Worm (Caenorhabditis elegans) whole organism, young adult: Measurements from ENCODE around the gene tor-2.

Experiments
- B0019.2 ChIP-seq: fragments of 200-800 bp; sonication (Bioruptor generic); conservative IDR thresholded peaks from 2 replicates; pipeline ENCODE4 v1.3.6; 2022; ENCODE audit warnings: missing genetic modification reagents, missing genetic modification characterization, missing compliant biosample characterization
- B0035.1 ChIP-seq: sonication (generic microtip); optimal IDR thresholded peaks from 2 replicates; lab custom pipeline; 2016; ENCODE audit warnings: missing genetic modification characterization, mild to moderate bottlenecking, missing compliant biosample characterization, missing genotype, missing genetic modification reagents
- C06A6.2 ChIP-seq: fragments of 200-800 bp; sonication (Bioruptor generic); conservative IDR thresholded peaks from 2 replicates; pipeline ENCODE4 v1.3.6; 2022; ENCODE audit warnings: missing genetic modification characterization, missing compliant biosample characterization
- F33H1.4 ChIP-seq: fragments of 200-800 bp; sonication (Bioruptor generic); IDR thresholded peaks from 2 replicates; pipeline ENCODE4 v1.3.6; 2022; ENCODE audit warnings: missing genetic modification reagents, missing genetic modification characterization, missing compliant biosample characterization
- F39B2.1 ChIP-seq: fragments of 200-800 bp; sonication (Bioruptor generic); IDR thresholded peaks from 2 replicates; pipeline ENCODE4 v1.3.6; 2022; ENCODE audit warnings: missing genetic modification reagents, missing genetic modification characterization, missing compliant biosample characterization
- F52B5.7 ChIP-seq: sonication (generic microtip); optimal IDR thresholded peaks from 2 replicates; lab custom pipeline; 2016; ENCODE audit warnings: mild to moderate bottlenecking, missing genetic modification characterization, missing compliant biosample characterization
- F57C9.4 ChIP-seq: sonication (generic microtip); optimal IDR thresholded peaks from 2 replicates; lab custom pipeline; 2017; ENCODE audit warnings: mild to moderate bottlenecking, missing genetic modification characterization, missing compliant biosample characterization
- T26A5.8 ChIP-seq: sonication (generic microtip); optimal IDR thresholded peaks from 2 replicates; lab custom pipeline; 2016; ENCODE audit warnings: missing genetic modification characterization, missing compliant biosample characterization
- Y67H2A.10 ChIP-seq: fragments of 200-800 bp; sonication (Bioruptor generic); conservative IDR thresholded peaks from 2 replicates; pipeline ENCODE4 v1.3.6; 2022; ENCODE audit warnings: missing genetic modification reagents, missing genetic modification characterization, missing compliant biosample characterization
- akir-1 ChIP-seq: fragments of 200-800 bp; sonication (Bioruptor generic); optimal IDR thresholded peaks from 2 replicates; lab custom pipeline; 2018; ENCODE audit warnings: mild to moderate bottlenecking, missing genetic modification characterization, moderate library complexity, missing compliant biosample characterization
- atf-7 ChIP-seq: sonication (generic microtip); optimal IDR thresholded peaks from 2 replicates; lab custom pipeline; 2017; ENCODE audit warnings: mild to moderate bottlenecking, missing genetic modification characterization, missing compliant biosample characterization
- bed-1 ChIP-seq: fragments of 200-800 bp; sonication (Bioruptor generic); IDR thresholded peaks from 2 replicates; pipeline ENCODE4 v1.3.6; 2022; ENCODE audit warnings: missing genetic modification reagents, missing genetic modification characterization, missing compliant biosample characterization
- bed-2 ChIP-seq: fragments of 200-800 bp; sonication (Bioruptor generic); IDR thresholded peaks from 2 replicates; pipeline ENCODE4 v1.3.6; 2022; ENCODE audit warnings: missing genetic modification reagents, missing genetic modification characterization, missing compliant biosample characterization
- ceh-100 ChIP-seq: fragments of 200-800 bp; sonication (Bioruptor generic); IDR thresholded peaks from 2 replicates; pipeline ENCODE4 v1.3.6; 2022; ENCODE audit warnings: missing genetic modification reagents, missing genetic modification characterization, missing compliant biosample characterization
- ceh-27 ChIP-seq: fragments of 200-800 bp; sonication (Bioruptor generic); optimal IDR thresholded peaks from 2 replicates; lab custom pipeline; 2018; ENCODE audit warnings: mild to moderate bottlenecking, missing genetic modification characterization, moderate library complexity, missing compliant biosample characterization
- ceh-40 ChIP-seq: fragments of 200-800 bp; sonication (Bioruptor generic); IDR thresholded peaks from 2 replicates; pipeline ENCODE4 v1.3.6; 2022; ENCODE audit warnings: missing genetic modification characterization, missing compliant biosample characterization
- chd-7 ChIP-seq: sonication (generic microtip); optimal IDR thresholded peaks from 2 replicates; lab custom pipeline; 2016; ENCODE audit warnings: mild to moderate bottlenecking, missing genetic modification characterization, moderate library complexity, missing compliant biosample characterization
- egl-44 ChIP-seq: fragments of 200-800 bp; sonication (Bioruptor generic); IDR thresholded peaks from 2 replicates; pipeline ENCODE4 v1.3.6; 2022; ENCODE audit warnings: missing genetic modification reagents, missing genetic modification characterization, missing compliant biosample characterization
- ekl-4 ChIP-seq: fragments of 200-800 bp; sonication (Bioruptor generic); IDR thresholded peaks from 2 replicates; pipeline ENCODE4 v1.3.6; 2022; ENCODE audit warnings: missing genetic modification reagents, missing genetic modification characterization, missing compliant biosample characterization
- fkh-3 ChIP-seq: sonication (generic microtip); optimal IDR thresholded peaks from 2 replicates; lab custom pipeline; 2016; ENCODE audit warnings: mild to moderate bottlenecking, missing genetic modification characterization, missing compliant biosample characterization
- gei-17 ChIP-seq: fragments of 200-800 bp; sonication (Bioruptor generic); optimal IDR thresholded peaks from 2 replicates; lab custom pipeline; 2018; ENCODE audit warnings: mild to moderate bottlenecking, missing genetic modification characterization, missing compliant biosample characterization
- lag-1 ChIP-seq: fragments of 200-800 bp; sonication (Bioruptor generic); IDR thresholded peaks from 2 replicates; pipeline ENCODE4 v1.3.6; 2022; ENCODE audit warnings: missing genetic modification reagents, missing genetic modification characterization, missing compliant biosample characterization
- lin-54 ChIP-seq: fragments of 200-800 bp; sonication (Bioruptor generic); optimal IDR thresholded peaks from 2 replicates; lab custom pipeline; 2018; ENCODE audit warnings: mild to moderate bottlenecking, missing genetic modification characterization, missing compliant biosample characterization
- lir-1 ChIP-seq: fragments of 200-800 bp; sonication (Bioruptor generic); conservative IDR thresholded peaks from 2 replicates; pipeline ENCODE4 v1.3.6; 2022; ENCODE audit warnings: missing genetic modification reagents, missing genetic modification characterization, missing compliant biosample characterization
- lsy-27 ChIP-seq: sonication (generic microtip); optimal IDR thresholded peaks from 2 replicates; lab custom pipeline; 2017; ENCODE audit warnings: missing genetic modification characterization, mild to moderate bottlenecking, missing compliant biosample characterization, antibody characterized with exemption, missing genotype, borderline replicate concordance; ENCODE audit not compliant: insufficient read depth
- madf-3 ChIP-seq: fragments of 200-800 bp; sonication (Bioruptor generic); IDR thresholded peaks from 2 replicates; pipeline ENCODE4 v1.3.6; 2022; ENCODE audit warnings: missing genetic modification reagents, missing genetic modification characterization, missing compliant biosample characterization
- mcd-1 ChIP-seq: fragments of 200-800 bp; sonication (Bioruptor generic); IDR thresholded peaks from 2 replicates; pipeline ENCODE4 v1.3.6; 2022; ENCODE audit warnings: missing genetic modification reagents, missing genetic modification characterization, missing compliant biosample characterization
- mel-28 ChIP-seq: sonication (generic microtip); optimal IDR thresholded peaks from 2 replicates; lab custom pipeline; 2016; ENCODE audit warnings: borderline replicate concordance, mild to moderate bottlenecking, missing genetic modification characterization, missing compliant biosample characterization
- mes-4 ChIP-seq: sonication (generic microtip); optimal IDR thresholded peaks from 2 replicates; lab custom pipeline; 2016; ENCODE audit warnings: missing genotype, missing genetic modification characterization, missing compliant biosample characterization
- mxl-1 ChIP-seq: sonication (generic microtip); optimal IDR thresholded peaks from 2 replicates; lab custom pipeline; 2016; ENCODE audit warnings: missing genetic modification characterization, missing compliant biosample characterization
- nhr-90 ChIP-seq: sonication (generic microtip); optimal IDR thresholded peaks from 2 replicates; lab custom pipeline; 2016; ENCODE audit warnings: missing genotype, mild to moderate bottlenecking, missing genetic modification characterization, missing compliant biosample characterization
- rpc-1 ChIP-seq, 2 experiments: fragments of 150-350 bp in 1 of 2; sonication (generic microtip) in 1 of 2; optimal IDR thresholded peaks; 2 replicates each; lab custom pipeline; 2014 to 2018; ENCODE audit warnings: missing biosample characterization in 1 of 2, missing genetic modification characterization in 1 of 2, missing genetic modification reagents in 1 of 2, missing genotype in 1 of 2
- snpc-1.3 ChIP-seq: sonication (generic microtip); optimal IDR thresholded peaks from 2 replicates; lab custom pipeline; 2017; ENCODE audit warnings: missing genetic modification characterization, mild to moderate bottlenecking, missing compliant biosample characterization, antibody characterized with exemption, moderate library complexity, missing genotype, missing genetic modification reagents; ENCODE audit not compliant: insufficient read depth
- snpc-4 ChIP-seq, 5 experiments: fragments of 150-350 bp in 1 of 5; sonication (generic microtip) in 4 of 5; optimal IDR thresholded peaks; 2 replicates each; lab custom pipeline; 2014 to 2018; ENCODE audit warnings: missing genetic modification characterization in 5 of 5, missing biosample characterization in 3 of 5, antibody characterized with exemption in 2 of 5, mild to moderate bottlenecking in 2 of 5, missing compliant biosample characterization in 2 of 5, missing genotype in 2 of 5, moderate library complexity in 2 of 5, missing genetic modification reagents in 1 of 5
- somi-1 ChIP-seq: fragments of 200-800 bp; sonication (Bioruptor generic); optimal IDR thresholded peaks from 2 replicates; lab custom pipeline; 2018; ENCODE audit warnings: mild to moderate bottlenecking, missing genetic modification characterization, missing compliant biosample characterization
- tbx-9 ChIP-seq: sonication (generic microtip); optimal IDR thresholded peaks from 2 replicates; lab custom pipeline; 2016; ENCODE audit warnings: borderline replicate concordance, missing genetic modification characterization, inconsistent platforms, missing compliant biosample characterization
- unc-130 ChIP-seq: sonication (generic microtip); optimal IDR thresholded peaks from 2 replicates; lab custom pipeline; 2016; ENCODE audit warnings: missing genetic modification reagents, missing genetic modification characterization, missing compliant biosample characterization
- zfh-2 ChIP-seq: fragments of 200-800 bp; sonication (Bioruptor generic); conservative IDR thresholded peaks from 2 replicates; pipeline ENCODE4 v1.3.6; 2022; ENCODE audit warnings: missing genetic modification reagents, missing genetic modification characterization, missing compliant biosample characterization
- ztf-18 ChIP-seq: sonication (generic microtip); optimal IDR thresholded peaks from 2 replicates; lab custom pipeline; 2016; ENCODE audit warnings: missing genotype, mild to moderate bottlenecking, missing genetic modification characterization, missing compliant biosample characterization
- ztf-28 ChIP-seq: fragments of 200-800 bp; sonication (Bioruptor generic); IDR thresholded peaks from 2 replicates; pipeline ENCODE4 v1.3.6; 2022; ENCODE audit warnings: missing genetic modification reagents, missing genetic modification characterization, missing compliant biosample characterization
- ztf-6 ChIP-seq: fragments of 200-800 bp; sonication (Bioruptor generic); IDR thresholded peaks from 2 replicates; pipeline ENCODE4 v1.3.6; 2022; ENCODE audit warnings: missing genetic modification reagents, missing genetic modification characterization, missing compliant biosample characterization

tor-2 gene

ce11 chrIV:14001782-14002181, 17.8 kb upstream of the tor-2 start:
- TF ChIP-seq egl-44 (GFP tag; lab: Robert Waterston, UW) = no peak
- no peak for TF ChIP-seq ztf-28 (GFP tag; lab: Robert Waterston, UW)
- TF ChIP-seq F57C9.4 (tag; lab: Kevin White, UChicago) = no peak
- no peak for TF ChIP-seq bed-1 (GFP tag; lab: Robert Waterston, UW)
- no peak for TF ChIP-seq tbx-9
- no peak for TF ChIP-seq F39B2.1 (GFP tag; lab: Robert Waterston, UW)
- TF ChIP-seq, all 124 proteins: peak for 0

DNA sequence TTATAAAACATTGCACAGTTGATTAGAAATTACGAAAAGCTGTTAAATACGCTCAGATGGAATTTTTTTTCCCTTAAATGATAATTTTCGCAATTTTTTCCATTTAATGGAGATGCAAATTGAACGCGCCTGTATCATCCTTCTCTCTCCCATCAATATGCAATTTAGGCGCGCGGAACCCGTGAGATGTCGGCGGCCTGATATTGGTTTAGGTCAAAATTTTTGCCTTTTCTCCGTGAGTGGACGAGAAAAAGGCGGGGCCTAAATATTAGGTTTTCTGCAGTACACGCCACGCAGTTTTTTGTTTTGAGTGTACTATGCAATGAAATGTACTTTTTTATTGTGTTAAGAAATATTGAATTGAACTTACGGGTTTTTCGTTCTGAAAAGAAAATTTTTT, 5.9 kb upstream of the tor-2 start:
- TF ChIP-seq snpc-4 (GFP tag; optimal IDR thresholded peaks at IDR 0.05; lab: Kevin White, UChicago) (no peak), snpc-4 (tag; optimal IDR thresholded peaks at IDR 0.05; lab: Kevin White, UChicago) (peak in 3 of 4 experiments; percentile 2 to 84 (median 55)), snpc-1.3 (tag; lab: Kevin White, UChicago) (no peak)

ce11 chrIV:13988781-13989180, 4.8 kb upstream of the tor-2 start, which contains the start of gene egl-23:
Gene egl-23, plus strand, starts transcription at chrIV:13989081.
- TF ChIP-seq lin-54 (GFP tag; lab: Kevin White, UChicago) = no peak
- TF ChIP-seq unc-130 (GFP tag; lab: Kevin White, UChicago) = no peak
- TF ChIP-seq ztf-18 (tag; lab: Kevin White, UChicago) = no peak
- no peak for TF ChIP-seq ceh-100 (GFP tag; lab: Robert Waterston, UW)
- TF ChIP-seq nhr-90 = no peak
- no peak for TF ChIP-seq F33H1.4
- no peak for TF ChIP-seq akir-1 (GFP tag; lab: Kevin White, UChicago)
- TF ChIP-seq atf-7 (tag; lab: Kevin White, UChicago) = no peak
- TF ChIP-seq fkh-3 = no peak
- no peak for TF ChIP-seq ceh-27 (GFP tag; lab: Kevin White, UChicago)
- no peak for TF ChIP-seq T26A5.8 (tag; lab: Kevin White, UChicago)
- no peak for TF ChIP-seq C06A6.2
- TF ChIP-seq ztf-6 = no peak
- TF ChIP-seq ztf-28 (GFP tag; lab: Robert Waterston, UW) = no peak

DNA sequence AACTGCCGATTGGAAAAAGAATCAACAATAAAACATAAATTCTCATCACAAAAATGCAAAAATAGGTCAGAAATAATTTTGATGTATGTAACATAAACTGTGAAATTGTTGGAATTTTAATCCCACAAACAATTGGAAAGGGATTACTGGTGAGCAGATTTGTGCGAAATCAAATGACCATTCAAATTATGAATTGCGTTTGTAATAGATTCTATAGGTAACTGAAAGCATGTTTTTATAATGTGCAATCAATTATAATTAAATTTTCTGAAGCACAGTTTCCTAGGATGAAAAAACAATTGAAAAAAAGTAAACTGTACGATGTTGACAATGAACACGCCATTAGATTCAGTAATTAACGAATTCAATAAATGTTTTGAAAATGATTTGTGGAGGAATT, 1.8 kb upstream of the tor-2 start, which contains the start of gene tor-1:
tor-1 (minus strand) TSS at position 101 of the 400 bp plus-strand sequence.
- TF ChIP-seq ztf-6 = no peak
- no peak for TF ChIP-seq B0019.2 (GFP tag; lab: Robert Waterston, UW)
- no peak for TF ChIP-seq ekl-4
- TF ChIP-seq bed-2 = no peak
- no peak for TF ChIP-seq nhr-90
- TF ChIP-seq rpc-1 (optimal IDR thresholded peaks at IDR 0.05; lab: Kevin White, UChicago) = no peak
- TF ChIP-seq rpc-1 (tag; optimal IDR thresholded peaks at IDR 0.05; lab: Kevin White, UChicago) = no peak
- TF ChIP-seq chd-7 (tag; lab: Kevin White, UChicago) = no peak
- no peak for TF ChIP-seq zfh-2 (GFP tag; lab: Robert Waterston, UW)
- no peak for TF ChIP-seq B0035.1 (tag; lab: Kevin White, UChicago)
- no peak for TF ChIP-seq ztf-28 (GFP tag; lab: Robert Waterston, UW)
- TF ChIP-seq mel-28 (tag; lab: Kevin White, UChicago) = no peak
- no peak for TF ChIP-seq F52B5.7
- no peak for TF ChIP-seq ceh-40 (GFP tag; lab: Robert Waterston, UW)

DNA sequence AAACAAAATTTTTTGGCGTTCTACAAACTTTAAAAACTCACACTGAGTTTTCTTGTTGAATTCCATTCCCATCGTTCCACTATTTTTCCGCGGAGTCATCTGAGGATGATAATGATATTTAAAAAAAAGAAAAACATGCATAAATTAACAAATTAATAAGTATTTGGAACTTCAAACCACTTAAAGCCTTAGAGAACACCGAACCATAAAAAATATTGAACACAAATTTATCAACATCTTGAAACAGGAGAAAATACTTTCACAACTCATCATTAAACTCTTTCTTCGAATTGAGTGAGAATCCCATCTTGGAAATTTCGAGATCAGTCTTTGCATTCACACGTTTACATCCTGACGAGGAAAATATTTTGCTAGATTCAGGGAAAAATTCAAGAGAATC, 1.5 kb downstream of the tor-2 start, which contains the start of gene gei-18:
gei-18 (minus strand) TSS at position 101 of the 400 bp plus-strand sequence.
- TF ChIP-seq B0035.1 (tag; lab: Kevin White, UChicago) (no peak), madf-3 (GFP tag; lab: Robert Waterston, UW) (no peak), lsy-27 (tag; lab: Kevin White, UChicago) (no peak), lir-1 (no peak), Y67H2A.10 (GFP tag; lab: Robert Waterston, UW) (no peak), mel-28 (tag; lab: Kevin White, UChicago) (no peak), somi-1 (no peak), mcd-1 (GFP tag; lab: Robert Waterston, UW) (no peak), mes-4 (tag; lab: Kevin White, UChicago) (no peak), gei-17 (GFP tag; lab: Kevin White, UChicago) (no peak), ceh-27 (GFP tag; lab: Kevin White, UChicago) (no peak), lag-1 (GFP tag; lab: Robert Waterston, UW) (no peak), rpc-1 (optimal IDR thresholded peaks at IDR 0.05; lab: Kevin White, UChicago) (no peak), rpc-1 (tag; optimal IDR thresholded peaks at IDR 0.05; lab: Kevin White, UChicago) (no peak), mxl-1 (tag; lab: Kevin White, UChicago) (no peak)
